Worm (Caenorhabditis elegans) whole organism, late embryonic: Measurements from ENCODE around the gene oxy-4.

Source experiments
- C08G9.2 ChIP-seq: sonication (generic microtip); optimal IDR thresholded peaks from 2 replicates; lab custom pipeline; 2016; ENCODE audit warnings: mild to moderate bottlenecking, missing genetic modification characterization, moderate library complexity, missing compliant biosample characterization
- K02D7.2 ChIP-seq: sonication (generic microtip); optimal IDR thresholded peaks from 2 replicates; lab custom pipeline; 2017; ENCODE audit warnings: mild to moderate bottlenecking, missing genetic modification characterization, missing compliant biosample characterization
- K09A11.1 ChIP-seq: sonication (generic microtip); optimal IDR thresholded peaks from 2 replicates; lab custom pipeline; 2017; ENCODE audit warnings: antibody characterized with exemption, mild to moderate bottlenecking, missing genetic modification characterization, missing compliant biosample characterization; ENCODE audit not compliant: insufficient read depth
- T23F11.4 ChIP-seq: fragments of 200-800 bp; sonication (Bioruptor generic); optimal IDR thresholded peaks from 2 replicates; lab custom pipeline; 2018; ENCODE audit warnings: mild to moderate bottlenecking, missing genetic modification characterization, missing compliant biosample characterization
- Y22D7AL.16 ChIP-seq: sonication (generic microtip); optimal IDR thresholded peaks from 2 replicates; lab custom pipeline; 2016; ENCODE audit warnings: missing genetic modification characterization, missing compliant biosample characterization
- ahr-1 ChIP-seq: sonication (generic microtip); optimal IDR thresholded peaks from 2 replicates; lab custom pipeline; 2016; ENCODE audit warnings: missing genetic modification characterization, missing compliant biosample characterization
- ceh-18 ChIP-seq: sonication (generic microtip); optimal IDR thresholded peaks from 2 replicates; lab custom pipeline; 2016; ENCODE audit warnings: missing genetic modification characterization, missing compliant biosample characterization
- ceh-19 ChIP-seq: fragments of 200-800 bp; sonication (Bioruptor generic); optimal IDR thresholded peaks from 2 replicates; lab custom pipeline; 2018; ENCODE audit warnings: mild to moderate bottlenecking, missing genetic modification characterization, missing compliant biosample characterization
- ceh-24 ChIP-seq: sonication (generic microtip); optimal IDR thresholded peaks from 2 replicates; lab custom pipeline; 2016; ENCODE audit warnings: mild to moderate bottlenecking, missing genetic modification characterization, missing compliant biosample characterization
- ceh-30 ChIP-seq: fragments of 150-350 bp; optimal IDR thresholded peaks from 2 replicates; lab custom pipeline; 2014; ENCODE audit warnings: missing biosample characterization, missing genetic modification characterization
- ceh-34 ChIP-seq: sonication (generic microtip); optimal IDR thresholded peaks from 2 replicates; lab custom pipeline; 2016; ENCODE audit warnings: mild to moderate bottlenecking, missing genetic modification characterization, missing compliant biosample characterization
- ceh-9 ChIP-seq: sonication (generic microtip); optimal IDR thresholded peaks from 2 replicates; lab custom pipeline; 2016; ENCODE audit warnings: mild to moderate bottlenecking, missing genetic modification characterization, inconsistent platforms, missing compliant biosample characterization
- che-1 ChIP-seq: sonication (generic microtip); optimal IDR thresholded peaks from 2 replicates; lab custom pipeline; 2016; ENCODE audit warnings: mild to moderate bottlenecking, missing genetic modification characterization, missing compliant biosample characterization
- dmd-4 ChIP-seq: sonication (generic microtip); optimal IDR thresholded peaks from 2 replicates; lab custom pipeline; 2016; ENCODE audit warnings: borderline replicate concordance, missing genetic modification characterization, missing compliant biosample characterization
- elt-2 ChIP-seq: sonication (generic microtip); optimal IDR thresholded peaks from 2 replicates; lab custom pipeline; 2016; ENCODE audit warnings: missing genetic modification reagents, missing genetic modification characterization, missing compliant biosample characterization
- elt-4 ChIP-seq: sonication (generic microtip); optimal IDR thresholded peaks from 2 replicates; lab custom pipeline; 2016; ENCODE audit warnings: missing genetic modification characterization, missing compliant biosample characterization
- gmeb-2 ChIP-seq: sonication (generic microtip); optimal IDR thresholded peaks from 2 replicates; lab custom pipeline; 2016; ENCODE audit warnings: missing genetic modification characterization, inconsistent platforms, missing compliant biosample characterization
- hlh-13 ChIP-seq: fragments of 200-800 bp; sonication (Bioruptor generic); optimal IDR thresholded peaks from 2 replicates; lab custom pipeline; 2018; ENCODE audit warnings: mild to moderate bottlenecking, missing genetic modification characterization, missing compliant biosample characterization
- hlh-15 ChIP-seq: sonication (generic microtip); optimal IDR thresholded peaks from 2 replicates; lab custom pipeline; 2016; ENCODE audit warnings: missing genetic modification characterization, missing compliant biosample characterization
- hlh-30 ChIP-seq: sonication (generic microtip); optimal IDR thresholded peaks from 2 replicates; lab custom pipeline; 2017; ENCODE audit warnings: antibody characterized with exemption, missing genetic modification characterization, missing compliant biosample characterization; ENCODE audit not compliant: insufficient read depth
- hlh-6 ChIP-seq: sonication (generic microtip); optimal IDR thresholded peaks from 2 replicates; lab custom pipeline; 2016; ENCODE audit warnings: missing genotype, missing genetic modification characterization, missing compliant biosample characterization
- hlh-8 ChIP-seq: sonication (generic microtip); optimal IDR thresholded peaks from 2 replicates; lab custom pipeline; 2016; ENCODE audit warnings: missing genotype, missing genetic modification characterization, missing compliant biosample characterization
- madf-2 ChIP-seq: sonication (generic microtip); optimal IDR thresholded peaks from 2 replicates; lab custom pipeline; 2017; ENCODE audit warnings: missing genetic modification characterization, missing compliant biosample characterization
- nhr-232 ChIP-seq: sonication (generic microtip); optimal IDR thresholded peaks from 2 replicates; lab custom pipeline; 2016; ENCODE audit warnings: missing genetic modification characterization, missing compliant biosample characterization
- pag-3 ChIP-seq: sonication (generic microtip); optimal IDR thresholded peaks from 2 replicates; lab custom pipeline; 2016; ENCODE audit warnings: missing compliant biosample characterization, missing genetic modification characterization, borderline replicate concordance
- pha-2 ChIP-seq: sonication (generic microtip); optimal IDR thresholded peaks from 2 replicates; lab custom pipeline; 2017; ENCODE audit warnings: mild to moderate bottlenecking, missing genetic modification characterization, missing compliant biosample characterization
- pqm-1 ChIP-seq: sonication (generic microtip); optimal IDR thresholded peaks from 2 replicates; lab custom pipeline; 2016; ENCODE audit warnings: missing genetic modification characterization, missing compliant biosample characterization
- pros-1 ChIP-seq: fragments of 150-350 bp; optimal IDR thresholded peaks from 2 replicates; lab custom pipeline; 2014; ENCODE audit warnings: missing biosample characterization, missing genetic modification reagents, missing genetic modification characterization
- ref-2 ChIP-seq: sonication (generic microtip); optimal IDR thresholded peaks from 2 replicates; lab custom pipeline; 2016; ENCODE audit warnings: missing genetic modification characterization, missing compliant biosample characterization
- rnt-1 ChIP-seq: sonication (generic microtip); optimal IDR thresholded peaks from 2 replicates; lab custom pipeline; 2016; ENCODE audit warnings: missing genetic modification characterization, missing compliant biosample characterization
- syd-9 ChIP-seq: sonication (generic microtip); optimal IDR thresholded peaks from 2 replicates; lab custom pipeline; 2016; ENCODE audit warnings: mild to moderate bottlenecking, missing genetic modification characterization, moderate library complexity, missing compliant biosample characterization
- tbx-2 ChIP-seq: sonication (generic microtip); optimal IDR thresholded peaks from 2 replicates; lab custom pipeline; 2016; ENCODE audit warnings: missing genetic modification characterization, missing compliant biosample characterization
- tbx-7 ChIP-seq: sonication (generic microtip); optimal IDR thresholded peaks from 2 replicates; lab custom pipeline; 2016; ENCODE audit warnings: missing genotype, missing genetic modification characterization, missing compliant biosample characterization
- ttx-3 ChIP-seq: sonication (generic microtip); optimal IDR thresholded peaks from 2 replicates; lab custom pipeline; 2016; ENCODE audit warnings: missing genetic modification reagents, missing genetic modification characterization, missing compliant biosample characterization
- unc-42 ChIP-seq: sonication (generic microtip); optimal IDR thresholded peaks from 2 replicates; lab custom pipeline; 2016; ENCODE audit warnings: missing genotype, missing genetic modification characterization, missing compliant biosample characterization
- unc-55 ChIP-seq: sonication (generic microtip); optimal IDR thresholded peaks from 2 replicates; lab custom pipeline; 2017; ENCODE audit warnings: missing biosample characterization, missing genetic modification reagents, missing genetic modification characterization
- ztf-16 ChIP-seq: sonication (generic microtip); optimal IDR thresholded peaks from 2 replicates; lab custom pipeline; 2017; ENCODE audit warnings: missing genetic modification characterization, missing compliant biosample characterization

oxy-4 gene

DNA sequence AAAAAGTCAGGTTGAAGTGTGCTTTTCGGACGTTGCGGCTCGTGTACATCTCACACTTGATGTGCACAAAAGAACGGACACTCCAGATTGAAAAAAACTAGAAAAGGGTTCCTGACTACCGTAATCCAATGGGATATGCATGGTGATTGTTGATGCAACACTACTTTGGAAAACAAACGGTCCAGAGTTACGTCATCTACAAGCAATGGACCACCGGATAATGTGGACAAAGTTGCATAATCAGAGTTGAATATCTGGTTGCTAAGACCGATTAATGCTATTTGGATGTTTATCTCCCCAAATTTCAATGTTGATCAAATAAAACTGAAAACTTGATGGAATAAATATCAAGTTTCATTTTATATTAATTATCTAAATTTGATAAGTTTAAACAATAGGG is 8.6 kb downstream of the oxy-4 start:
- TF ChIP-seq hlh-6 (tag; lab: Kevin White, UChicago) (no peak), tbx-2 (peak; percentile 68), K02D7.2 (no peak)

DNA sequence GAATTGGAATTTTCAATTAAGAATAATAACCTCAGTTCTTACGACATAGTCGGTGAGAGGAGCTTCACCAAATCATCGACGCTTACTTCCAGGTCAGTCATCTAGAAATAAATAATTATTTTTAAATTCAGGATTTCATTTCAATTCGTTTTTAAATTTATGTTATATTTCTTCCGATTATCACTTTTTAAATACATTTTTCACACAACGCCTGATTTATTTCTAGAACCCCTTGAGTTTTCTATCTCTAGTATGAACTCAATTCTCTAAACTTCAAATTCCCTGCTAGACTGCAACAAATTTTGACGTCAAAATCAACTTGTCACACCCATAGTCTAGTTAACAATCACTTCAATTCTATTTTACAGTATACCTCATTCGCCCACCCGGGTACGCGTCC is 9.1 kb downstream of the oxy-4 start, which contains the start of gene Y54H5A.2:
TSS of gene Y54H5A.2 (minus strand) at position 101 of the 400 bp plus-strand sequence.
- no peak for TF ChIP-seq elt-2 (tag; lab: Kevin White, UChicago)
- no peak for TF ChIP-seq C08G9.2
- no peak for TF ChIP-seq hlh-15
- TF ChIP-seq pha-2 (tag; lab: Kevin White, UChicago): no peak
- no peak for TF ChIP-seq syd-9
- no peak for TF ChIP-seq hlh-8
- TF ChIP-seq ceh-19 (GFP tag; lab: Kevin White, UChicago): no peak
- TF ChIP-seq hlh-6 (tag; lab: Kevin White, UChicago): no peak
- TF ChIP-seq ceh-34 (tag; lab: Kevin White, UChicago): no peak
- TF ChIP-seq, all 69 proteins: peak for 0

DNA sequence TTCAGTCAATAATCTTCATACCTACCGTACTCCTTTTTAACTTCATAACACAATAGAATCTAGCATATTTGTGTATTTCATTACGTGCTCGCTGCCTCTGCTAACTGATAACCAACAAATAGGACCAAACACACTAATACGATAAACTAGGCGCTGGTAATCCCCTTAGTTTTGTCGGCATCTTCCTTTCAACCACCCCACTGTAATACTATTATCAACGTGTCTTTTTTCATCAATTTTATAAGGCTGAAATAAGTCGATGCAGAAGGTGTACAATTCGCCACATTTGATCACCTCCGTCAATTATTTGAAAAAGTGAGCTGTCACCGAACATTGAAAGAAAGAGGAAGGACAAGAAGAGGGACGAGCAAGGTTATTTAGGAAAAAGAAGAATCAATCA is 11.1 kb downstream of the oxy-4 start:
- TF ChIP-seq syd-9: no peak
- no peak for TF ChIP-seq madf-2
- TF ChIP-seq ref-2 (tag; lab: Kevin White, UChicago): no peak
- TF ChIP-seq pqm-1 (tag; lab: Kevin White, UChicago): no peak
- TF ChIP-seq, all 69 proteins: peak for 0

DNA sequence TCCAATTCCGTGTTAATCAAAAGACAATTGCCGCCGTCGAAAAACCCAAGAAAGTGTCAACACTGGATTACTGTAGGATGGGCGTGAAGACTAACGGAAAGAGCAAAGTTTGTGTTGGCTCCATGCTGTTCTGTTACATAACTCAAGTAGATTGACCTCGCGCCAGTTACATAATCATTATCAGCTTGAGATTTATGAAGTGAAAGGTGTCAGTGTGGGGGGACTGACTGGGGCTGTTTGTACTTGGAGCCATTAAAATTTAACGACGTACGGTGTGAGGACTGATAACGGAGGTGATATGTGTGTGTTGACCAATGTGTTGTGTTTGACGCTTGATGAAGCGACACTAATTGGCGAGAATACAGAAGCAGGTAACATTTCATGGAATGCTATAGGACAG is 11.8 kb downstream of the oxy-4 start:
- no peak for TF ChIP-seq unc-42 (tag; lab: Kevin White, UChicago)
- peak; percentile 74 for TF ChIP-seq tbx-2
- TF ChIP-seq ttx-3: no peak
- TF ChIP-seq elt-2 (tag; lab: Kevin White, UChicago): peak; percentile 91

DNA sequence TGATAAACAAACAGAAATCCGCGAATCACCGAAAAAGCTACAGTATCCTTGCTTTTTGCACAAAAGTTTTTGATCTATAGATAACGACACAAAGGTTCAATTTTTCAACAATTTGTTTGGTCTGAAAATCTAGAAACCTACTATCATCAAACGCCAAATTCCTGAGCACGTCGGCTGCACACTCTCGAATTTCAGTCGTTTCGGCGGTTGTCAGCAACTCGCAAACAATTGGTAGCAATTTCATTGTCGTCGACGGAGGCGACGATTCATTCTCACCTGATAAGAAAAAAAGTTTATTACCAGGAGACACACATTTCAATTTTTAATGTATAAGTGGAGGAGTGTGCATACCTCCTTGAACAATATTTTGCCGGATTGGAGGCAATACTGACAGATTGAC is 12.7 kb downstream of the oxy-4 start:
- TF ChIP-seq elt-4 (tag; lab: Kevin White, UChicago): no peak
- TF ChIP-seq ceh-24 (tag; lab: Kevin White, UChicago): no peak
- no peak for TF ChIP-seq syd-9
- no peak for TF ChIP-seq ceh-34 (tag; lab: Kevin White, UChicago)
- no peak for TF ChIP-seq che-1 (tag; lab: Kevin White, UChicago)
- TF ChIP-seq T23F11.4 (GFP tag; lab: Kevin White, UChicago): no peak
- no peak for TF ChIP-seq ahr-1 (tag; lab: Kevin White, UChicago)
- TF ChIP-seq hlh-13: no peak
- TF ChIP-seq ceh-18: no peak
- TF ChIP-seq K09A11.1 (tag; lab: Kevin White, UChicago): no peak

DNA sequence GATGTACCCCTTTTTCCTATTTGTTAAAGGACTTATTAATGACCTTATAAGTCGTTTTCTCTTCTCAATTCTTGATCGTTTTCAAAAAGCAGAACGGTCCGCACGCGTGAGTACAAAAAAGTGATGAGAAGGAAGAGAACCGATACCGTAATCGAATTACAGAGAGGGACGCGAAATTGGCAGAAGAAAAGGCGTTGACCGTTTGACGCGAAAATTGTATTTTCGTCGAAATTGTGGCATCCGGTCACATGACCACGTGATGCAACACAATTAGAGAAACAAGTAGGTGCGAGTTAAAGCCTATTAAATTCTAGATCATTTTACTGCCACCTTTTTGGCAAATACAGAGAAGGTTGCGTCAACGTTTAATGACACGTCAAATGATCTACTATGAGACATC is 14.4 kb downstream of the oxy-4 start:
- TF ChIP-seq ceh-30 (no peak), hlh-30 (tag; lab: Kevin White, UChicago) (peak; percentile 23), C08G9.2 (no peak), pag-3 (no peak)

DNA sequence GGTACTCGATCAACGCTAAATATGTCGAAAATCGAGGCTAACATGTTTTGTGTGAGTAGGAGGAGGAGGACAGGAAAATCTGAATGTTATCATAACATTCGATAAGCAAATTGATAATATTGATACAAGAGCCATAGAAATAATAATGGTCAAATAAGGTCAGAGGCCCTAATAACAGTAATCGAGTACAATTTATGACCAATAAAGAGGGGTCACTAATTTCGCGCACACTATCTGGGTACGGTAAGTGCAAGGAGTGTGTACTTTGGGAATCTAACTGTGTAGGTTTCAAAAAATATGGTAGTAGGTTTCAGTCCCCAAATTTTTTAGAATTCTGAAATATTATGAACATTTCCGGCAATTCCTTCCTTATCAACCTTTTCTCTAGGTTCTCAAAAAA is 15.1 kb downstream of the oxy-4 start:
- no peak for TF ChIP-seq gmeb-2 (tag; lab: Kevin White, UChicago)
- peak; percentile 18 for TF ChIP-seq elt-2 (tag; lab: Kevin White, UChicago)

DNA sequence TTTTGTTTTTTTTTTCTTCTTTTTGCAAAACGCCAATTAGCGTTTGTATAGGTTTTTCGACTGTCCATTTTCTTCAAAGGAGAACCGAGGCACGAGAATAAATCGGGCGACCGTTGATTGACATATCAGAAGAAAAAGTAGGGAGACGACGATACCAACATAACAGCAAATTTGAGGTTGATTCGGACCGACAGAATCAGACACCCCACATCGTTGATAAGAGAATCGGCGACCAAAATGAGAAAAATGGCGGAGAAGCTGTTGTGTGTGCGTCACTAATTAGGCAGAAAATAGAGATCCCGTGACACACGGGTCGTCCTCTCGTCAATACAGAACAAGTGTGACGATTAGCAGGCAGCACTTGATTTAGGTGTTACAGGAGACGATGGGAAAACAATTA is 16.6 kb downstream of the oxy-4 start:
- TF ChIP-seq pros-1 (tag; lab: Kevin White, UChicago) (no peak), ztf-16 (tag; lab: Kevin White, UChicago) (no peak), dmd-4 (tag; lab: Kevin White, UChicago) (no peak), ceh-18 (no peak), hlh-30 (tag; lab: Kevin White, UChicago) (peak; percentile 28), nhr-232 (no peak), ref-2 (tag; lab: Kevin White, UChicago) (no peak), tbx-7 (tag; lab: Kevin White, UChicago) (no peak), syd-9 (no peak), hlh-15 (no peak), ceh-9 (tag; lab: Kevin White, UChicago) (no peak), unc-55 (GFP tag; lab: Kevin White, UChicago) (peak; percentile 4), Y22D7AL.16 (no peak), tbx-2 (no peak), rnt-1 (tag; lab: Kevin White, UChicago) (no peak)
